Fruit fly (Drosophila melanogaster) whole organism, larva: Measurements from ENCODE around the gene CG18180.
A peak's percentile ranks its signal among the peaks of the same experiment; 100 is the strongest.

Experiments
- noc ChIP-seq: fragments of 200-800 bp; sonication (Bioruptor generic); optimal IDR thresholded peaks from 3 replicates; lab custom pipeline; 2019; ENCODE audit warnings: missing biosample characterization, mild to moderate bottlenecking, missing genetic modification characterization, moderate library complexity

CG18180 gene

DNA sequence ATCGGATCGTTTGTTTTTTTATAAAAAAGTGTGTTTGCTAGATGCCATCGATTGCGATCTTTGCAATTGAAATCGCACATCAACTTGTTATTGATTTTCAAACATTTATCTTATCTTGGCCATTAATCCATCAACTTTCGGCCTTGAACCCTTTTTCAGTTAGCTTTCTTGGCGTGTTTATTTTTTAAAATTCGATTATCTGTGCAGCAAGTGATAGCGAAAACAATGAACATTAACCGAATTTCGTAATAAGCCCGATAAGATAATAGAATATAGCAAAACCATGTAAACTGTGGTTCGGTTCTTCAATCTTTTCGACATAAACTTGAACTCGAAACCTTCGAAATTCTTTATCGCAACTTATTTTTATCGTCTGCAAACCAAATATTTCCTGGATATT is 33.5 kb downstream of the CG18180 start:
- TF ChIP-seq noc (tag; lab: Kevin White, UChicago), result no peak

DNA sequence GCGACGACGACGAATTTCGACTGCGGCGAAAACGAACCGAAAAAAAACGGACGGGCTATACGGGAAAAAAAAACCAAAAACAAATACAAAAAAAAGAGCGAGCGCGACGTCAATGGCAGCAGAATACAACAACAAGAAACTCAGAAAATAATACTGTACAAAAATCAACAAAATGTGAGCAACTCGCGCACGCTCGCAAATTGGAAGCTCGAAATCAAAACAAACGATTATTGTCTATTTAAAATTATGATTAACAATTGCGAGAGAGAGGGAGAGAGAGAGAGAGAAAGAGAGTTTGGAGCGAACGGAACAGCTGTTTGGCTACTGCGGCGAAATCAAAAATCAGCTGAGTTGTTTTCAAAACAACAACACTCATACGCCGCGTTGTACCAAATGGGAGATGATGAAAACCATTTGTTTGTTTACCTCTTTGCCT is 34.7 kb downstream of the CG18180 start:
- TF ChIP-seq noc (tag; lab: Kevin White, UChicago), result peak; percentile 31

DNA sequence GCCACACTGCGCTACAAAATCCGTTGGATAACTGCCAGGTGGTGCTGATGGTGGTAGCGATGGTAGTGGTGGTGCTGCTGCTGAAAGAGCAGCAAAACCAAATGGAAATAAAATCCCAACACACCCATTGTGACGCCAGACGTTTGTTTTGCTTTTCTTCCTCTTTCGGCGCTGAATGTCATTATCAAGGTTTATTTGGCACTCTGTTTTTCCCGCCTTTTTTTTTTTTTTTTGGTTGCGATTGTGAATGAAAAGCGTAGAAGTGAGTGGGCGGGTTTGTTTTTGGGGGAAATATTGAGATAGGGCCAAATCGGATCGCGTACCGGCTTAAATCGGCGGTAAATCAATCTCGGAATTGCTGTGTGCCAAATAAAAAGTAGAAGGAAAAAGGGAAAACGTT is 36.4 kb downstream of the CG18180 start:
- TF ChIP-seq noc (tag; lab: Kevin White, UChicago), result no peak

DNA sequence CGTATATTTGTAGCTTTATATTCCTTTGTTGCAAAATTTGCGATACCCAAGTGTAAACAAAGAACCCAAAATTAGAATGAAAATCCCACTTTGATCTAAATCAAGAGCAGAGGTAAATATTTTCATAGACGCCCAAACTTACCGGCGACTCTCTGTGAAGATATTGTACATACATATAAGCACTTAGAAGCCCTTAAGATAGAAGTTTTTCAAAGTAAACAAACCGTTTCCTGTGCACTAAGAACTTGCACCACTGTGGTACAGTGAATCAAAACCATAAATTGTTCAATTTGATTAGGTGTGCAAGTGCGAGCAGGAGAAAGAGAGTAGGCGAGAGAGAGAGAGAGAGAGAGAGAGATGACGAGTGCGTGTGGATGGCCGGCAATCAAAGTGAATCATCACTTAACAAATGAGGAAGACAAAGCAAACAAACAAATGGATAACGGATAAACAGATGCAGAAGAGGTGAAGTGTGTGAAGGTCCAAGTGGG is 37.2 kb downstream of the CG18180 start:
- no peak for TF ChIP-seq noc (tag; lab: Kevin White, UChicago)

- no peak for TF ChIP-seq noc (tag; lab: Kevin White, UChicago)
Measured at dm6 chr3L:9678994-9679393, 38.2 kb downstream of the CG18180 start, which contains the start of the genes fry and CG16717. TSS of gene fry (minus strand) at chr3L:9679103. TSS of gene CG16717 (plus strand) at chr3L:9679201.

DNA sequence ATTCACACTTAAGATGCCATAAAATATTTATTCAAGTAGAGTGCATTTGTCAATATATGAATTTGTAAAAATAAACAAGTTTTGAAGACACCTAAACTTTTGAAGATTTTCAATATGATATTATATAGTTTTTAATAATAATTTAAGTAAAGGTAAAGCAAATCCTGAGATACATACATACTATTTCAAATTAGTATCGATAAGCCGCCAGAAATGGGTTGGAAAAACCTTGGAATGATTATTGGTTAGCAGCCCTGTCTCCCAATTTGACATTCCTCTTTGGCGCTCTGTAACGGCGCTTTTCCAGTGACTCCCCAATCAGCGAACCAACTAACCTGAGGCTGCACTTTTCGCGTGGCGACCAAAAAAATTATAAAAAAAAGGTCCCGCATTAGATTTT is 40.2 kb downstream of the CG18180 start, which contains the start of gene alphaTub67C:
TSS of gene alphaTub67C (plus strand) at position 301 of the 400 bp plus-strand sequence.
- no peak for TF ChIP-seq noc (tag; lab: Kevin White, UChicago)

DNA sequence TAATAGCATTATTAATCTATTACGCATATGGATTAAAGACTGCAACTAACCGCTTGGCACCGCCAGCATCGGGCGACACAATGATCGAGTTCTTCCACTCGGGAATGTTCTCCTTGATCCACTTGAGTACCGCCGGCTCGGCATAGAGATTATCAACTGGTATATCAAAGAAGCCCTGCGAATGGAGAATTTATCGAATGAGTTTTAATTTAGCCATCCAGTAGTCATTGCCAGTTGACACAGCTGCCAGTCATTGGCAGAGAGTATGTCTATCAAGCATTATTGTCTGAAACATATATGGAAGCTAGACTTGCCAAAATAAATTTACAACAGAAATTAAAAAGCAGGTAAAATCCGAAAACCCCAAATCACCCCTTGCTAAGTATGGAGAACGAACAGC is 44.1 kb downstream of the CG18180 start, which contains the start of gene CG16719:
TSS of gene CG16719 (plus strand) at position 301 of the 400 bp plus-strand sequence.
- TF ChIP-seq noc (tag; lab: Kevin White, UChicago), result no peak

DNA sequence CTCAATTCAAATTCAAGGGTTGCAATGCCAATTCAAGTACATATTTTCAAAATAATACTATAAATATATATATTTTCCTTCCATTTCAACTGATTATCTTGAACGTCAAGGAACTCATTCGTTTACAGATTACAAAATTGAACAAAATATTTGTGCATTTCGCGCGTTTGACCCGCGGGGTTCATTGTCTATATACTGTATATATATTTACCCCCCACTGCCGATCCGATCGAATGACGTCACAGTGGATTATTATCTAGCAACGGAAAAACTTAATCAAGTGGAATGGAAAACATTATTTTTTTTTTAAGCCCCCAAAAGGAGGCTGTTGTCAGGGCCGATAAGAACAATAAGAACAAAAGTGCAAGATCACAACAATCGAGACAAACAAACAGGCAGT is 46.7 kb downstream of the CG18180 start:
- TF ChIP-seq noc (tag; lab: Kevin White, UChicago), result no peak

dm6 chr3L:9688674-9689073 is 47.9 kb downstream of the CG18180 start:
- TF ChIP-seq noc (tag; lab: Kevin White, UChicago), result no peak

dm6 chr3L:9689809-9690208 is 49.0 kb downstream of the CG18180 start:
- no peak for TF ChIP-seq noc (tag; lab: Kevin White, UChicago)

DNA sequence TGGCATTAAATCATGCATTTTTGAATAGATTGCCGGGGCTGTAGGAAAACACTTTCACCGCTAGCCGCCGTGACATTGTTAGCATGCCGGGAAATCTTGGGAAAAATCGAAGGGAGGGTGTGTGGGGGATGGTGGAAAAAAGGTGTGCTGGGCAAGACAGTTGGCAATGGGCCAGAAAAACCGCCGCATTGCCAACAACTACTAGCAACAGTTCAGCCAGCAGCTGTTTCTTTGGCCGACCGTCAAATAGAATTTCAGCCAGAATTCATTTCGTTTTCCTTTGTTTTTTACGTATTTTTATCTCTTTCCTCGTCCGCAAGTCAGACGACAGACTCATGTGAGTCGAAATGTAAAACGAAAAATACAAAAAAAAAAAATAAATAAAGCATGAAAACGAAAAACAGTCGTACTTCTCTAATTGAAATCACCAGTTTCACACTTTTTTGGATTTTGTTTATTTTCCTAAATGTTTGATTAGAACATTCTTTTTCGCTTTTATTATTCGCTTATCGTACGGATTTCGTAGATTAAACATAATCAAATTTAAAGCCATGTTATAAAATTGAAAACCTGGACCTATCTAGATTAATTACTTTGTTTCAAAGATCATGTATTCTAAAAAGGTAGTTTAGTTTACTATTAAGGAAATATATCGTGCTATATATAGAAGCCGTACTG is 50.1 kb downstream of the CG18180 start:
- TF ChIP-seq noc (tag; lab: Kevin White, UChicago), result peak; percentile 96

DNA sequence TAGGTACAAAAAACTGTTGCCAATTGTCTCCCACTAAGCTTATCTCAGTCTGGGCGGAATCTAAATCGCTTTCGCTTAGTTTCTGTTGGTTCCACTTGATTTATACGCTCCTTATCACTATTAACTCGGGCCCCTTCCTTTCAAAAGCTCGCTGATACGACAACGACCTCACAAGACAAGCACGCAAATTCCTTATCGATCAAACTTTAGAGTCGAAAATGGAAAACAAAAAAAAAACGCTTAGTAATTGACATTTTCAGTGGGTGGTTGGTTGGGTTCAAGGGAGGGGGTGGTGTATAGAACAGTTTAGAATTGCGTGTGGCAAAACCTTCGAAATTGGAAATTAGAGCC is 50.6 kb downstream of the CG18180 start:
- peak; percentile 91 for TF ChIP-seq noc (tag; lab: Kevin White, UChicago)
